Fruit fly (Drosophila melanogaster) whole organism, embryonic: ENCODE data around the gene Chchd2.

ENCODE experiments used
- Awh ChIP-seq: fragments of 200-800 bp; sonication (Bioruptor generic); IDR thresholded peaks from 2 replicates; pipeline ENCODE4, ENCODE4 v1.3.6; 2022; ENCODE audit warnings: missing biosample characterization, missing genetic modification characterization
- CG10321 ChIP-seq: fragments of 200-800 bp; sonication (Bioruptor generic); IDR thresholded peaks from 2 replicates; pipeline ENCODE4 v1.3.6; 2022; ENCODE audit warnings: missing biosample characterization, missing genetic modification characterization
- CG11398 ChIP-seq: fragments of 200-800 bp; sonication (Bioruptor generic); optimal IDR thresholded peaks from 2 replicates; lab custom pipeline; 2016; ENCODE audit warnings: missing biosample characterization, missing genetic modification characterization
- CG11560 ChIP-seq: fragments of 200-800 bp; sonication (Bioruptor generic); IDR thresholded peaks from 3 replicates; pipeline ENCODE4 v1.3.6; 2022; ENCODE audit warnings: missing biosample characterization, missing genetic modification characterization
- CG11695 ChIP-seq: fragments of 200-800 bp; sonication (Bioruptor generic); IDR thresholded peaks from 3 replicates; pipeline ENCODE4 v1.3.6; 2022; ENCODE audit warnings: missing biosample characterization, missing genetic modification characterization
- CG14441 ChIP-seq: fragments of 200-800 bp; sonication (Bioruptor generic); IDR thresholded peaks from 2 replicates; pipeline ENCODE4 v1.3.6; 2022; ENCODE audit warnings: missing biosample characterization, missing genetic modification characterization
- CG17361 ChIP-seq: fragments of 200-800 bp; sonication (Bioruptor generic); IDR thresholded peaks from 3 replicates; pipeline ENCODE4 v1.3.6; 2022; ENCODE audit warnings: missing biosample characterization, missing genetic modification characterization
- CG17912 ChIP-seq: fragments of 200-800 bp; sonication (Bioruptor generic); optimal IDR thresholded peaks from 2 replicates; lab custom pipeline; 2018; ENCODE audit warnings: missing biosample characterization, mild to moderate bottlenecking, missing genetic modification characterization
- CG18599 ChIP-seq: fragments of 200-800 bp; sonication (Bioruptor generic); optimal IDR thresholded peaks from 3 replicates; lab custom pipeline; 2017; ENCODE audit warnings: missing biosample characterization, missing genetic modification characterization, mild to moderate bottlenecking, moderate library complexity, missing genetic modification reagents
- CG3281 ChIP-seq: fragments of 200-800 bp; sonication (Bioruptor generic); optimal IDR thresholded peaks from 3 replicates; lab custom pipeline; 2017; ENCODE audit warnings: missing biosample characterization, mild to moderate bottlenecking, missing genetic modification characterization
- CG3995 ChIP-seq: fragments of 200-800 bp; sonication (Bioruptor generic); optimal IDR thresholded peaks from 3 replicates; lab custom pipeline; 2016; ENCODE audit warnings: missing biosample characterization, missing genetic modification characterization
- CG4820 ChIP-seq: fragments of 200-800 bp; sonication (Bioruptor generic); optimal IDR thresholded peaks from 3 replicates; lab custom pipeline; 2016; ENCODE audit warnings: missing biosample characterization, missing genetic modification characterization
- CG6813 ChIP-seq: fragments of 200-800 bp; sonication (Bioruptor generic); optimal IDR thresholded peaks from 2 replicates; lab custom pipeline; 2017; ENCODE audit warnings: missing biosample characterization, missing genetic modification characterization, mild to moderate bottlenecking, moderate library complexity, missing genetic modification reagents
- CG6854 ChIP-seq: fragments of 200-800 bp; sonication (Bioruptor generic); optimal IDR thresholded peaks from 3 replicates; lab custom pipeline; 2017; ENCODE audit warnings: missing biosample characterization, mild to moderate bottlenecking, missing genetic modification characterization
- CG7357 ChIP-seq: fragments of 200-800 bp; sonication (Bioruptor generic); IDR thresholded peaks from 3 replicates; pipeline ENCODE4 v1.3.6; 2022; ENCODE audit warnings: missing biosample characterization, missing genetic modification characterization
- CG9876 ChIP-seq: fragments of 200-800 bp; sonication (Bioruptor generic); optimal IDR thresholded peaks from 2 replicates; lab custom pipeline; 2016; ENCODE audit warnings: missing biosample characterization, missing genetic modification characterization
- CTCF ChIP-seq: fragments of 200-800 bp; sonication (Bioruptor generic); optimal IDR thresholded peaks from 2 replicates; lab custom pipeline; 2017; ENCODE audit warnings: missing biosample characterization, mild to moderate bottlenecking, missing genetic modification characterization, moderate library complexity
- CoRest ChIP-seq: fragments of 200-800 bp; sonication (Bioruptor generic); optimal IDR thresholded peaks from 3 replicates; lab custom pipeline; 2018; ENCODE audit warnings: missing biosample characterization, mild to moderate bottlenecking, missing genetic modification characterization, moderate library complexity
- D19B ChIP-seq: fragments of 200-800 bp; sonication (Bioruptor generic); optimal IDR thresholded peaks from 2 replicates; lab custom pipeline; 2017; ENCODE audit warnings: missing biosample characterization, mild to moderate bottlenecking, missing genetic modification characterization
- Ets65A ChIP-seq: fragments of 200-800 bp; sonication (Bioruptor generic); peaks from one replicate; lab custom pipeline; 2016; ENCODE audit warnings: missing biosample characterization, missing genetic modification characterization
- Fer3 ChIP-seq: fragments of 200-800 bp; sonication (Bioruptor generic); optimal IDR thresholded peaks from 2 replicates; lab custom pipeline; 2018; ENCODE audit warnings: missing biosample characterization, mild to moderate bottlenecking, missing genetic modification characterization, moderate library complexity
- Gug ChIP-seq: fragments of 200-800 bp; sonication (Bioruptor generic); IDR thresholded peaks from 4 replicates; pipeline ENCODE4 v1.3.6; 2022; ENCODE audit warnings: missing biosample characterization, missing genetic modification characterization
- HmgZ ChIP-seq: fragments of 200-800 bp; sonication (Bioruptor generic); optimal IDR thresholded peaks from 2 replicates; lab custom pipeline; 2018; ENCODE audit warnings: missing biosample characterization, mild to moderate bottlenecking, missing genetic modification characterization
- Jarid2 ChIP-seq: fragments of 200-800 bp; sonication (Bioruptor generic); optimal IDR thresholded peaks from 3 replicates; lab custom pipeline; 2017; ENCODE audit warnings: mild to moderate bottlenecking, missing biosample characterization, missing genetic modification reagents, missing genetic modification characterization
- Kr ChIP-seq: fragments of 200-800 bp; sonication (Bioruptor generic); optimal IDR thresholded peaks from 2 replicates; lab custom pipeline; 2017; ENCODE audit warnings: missing biosample characterization, mild to moderate bottlenecking, missing genetic modification characterization
- Lpt ChIP-seq: fragments of >200 bp; optimal IDR thresholded peaks from 2 replicates; lab custom pipeline; 2018; ENCODE audit warnings: missing biosample characterization, missing genetic modification characterization
- Med ChIP-seq: fragments of 200-800 bp; sonication (Bioruptor generic); peaks from one replicate; lab custom pipeline; 2016; ENCODE audit warnings: missing biosample characterization, missing genetic modification characterization, mild to moderate bottlenecking, inconsistent platforms, moderate library complexity
- NC2α ChIP-seq: fragments of 200-800 bp; sonication (Bioruptor generic); optimal IDR thresholded peaks from 2 replicates; lab custom pipeline; 2016; ENCODE audit warnings: missing biosample characterization, missing genetic modification characterization
- Oli ChIP-seq: fragments of 200-800 bp; sonication (Bioruptor generic); optimal IDR thresholded peaks from 2 replicates; lab custom pipeline; 2018; ENCODE audit warnings: missing biosample characterization, mild to moderate bottlenecking, missing genetic modification characterization, moderate library complexity
- PHDP ChIP-seq: fragments of 200-800 bp; sonication (Bioruptor generic); optimal IDR thresholded peaks from 3 replicates; lab custom pipeline; 2018; ENCODE audit warnings: missing biosample characterization, mild to moderate bottlenecking, missing genetic modification characterization, moderate library complexity
- Scr ChIP-seq: fragments of 200-800 bp; sonication (Bioruptor generic); IDR thresholded peaks from 2 replicates; pipeline ENCODE4 v1.3.6; 2022; ENCODE audit warnings: missing biosample characterization, missing genetic modification characterization; ENCODE audit not compliant: partially characterized antibody
- YL-1 ChIP-seq: fragments of 200-800 bp; sonication (Bioruptor generic); optimal IDR thresholded peaks from 3 replicates; lab custom pipeline; 2017; ENCODE audit warnings: missing biosample characterization, mild to moderate bottlenecking, missing genetic modification characterization
- bigmax ChIP-seq: fragments of 200-800 bp; sonication (Bioruptor generic); optimal IDR thresholded peaks from 2 replicates; lab custom pipeline; 2018; ENCODE audit warnings: missing biosample characterization, mild to moderate bottlenecking, missing genetic modification characterization
- cas ChIP-seq: fragments of 200-800 bp; sonication (Bioruptor generic); IDR thresholded peaks from 2 replicates; pipeline ENCODE4 v1.3.6; 2022; ENCODE audit warnings: missing biosample characterization, missing genetic modification characterization
- cg ChIP-seq: fragments of 200-800 bp; sonication (Bioruptor generic); optimal IDR thresholded peaks from 3 replicates; lab custom pipeline; 2019; ENCODE audit warnings: missing biosample characterization, mild to moderate bottlenecking, missing genetic modification characterization, moderate library complexity
- ci ChIP-seq: fragments of 200-800 bp; sonication (Bioruptor generic); IDR thresholded peaks from 3 replicates; pipeline ENCODE4 v1.3.6; 2022; ENCODE audit warnings: missing biosample characterization, missing genetic modification characterization
- en ChIP-seq: fragments of 200-800 bp; sonication (Bioruptor generic); optimal IDR thresholded peaks from 2 replicates; lab custom pipeline; 2016; ENCODE audit warnings: missing biosample characterization, missing genetic modification characterization
- fd102C ChIP-seq: fragments of 200-800 bp; sonication (Bioruptor generic); optimal IDR thresholded peaks from 2 replicates; lab custom pipeline; 2018; ENCODE audit warnings: missing biosample characterization, mild to moderate bottlenecking, missing genetic modification characterization, moderate library complexity
- gfzf ChIP-seq: fragments of 200-800 bp; sonication (Bioruptor generic); optimal IDR thresholded peaks from 2 replicates; lab custom pipeline; 2016; ENCODE audit warnings: missing biosample characterization, mild to moderate bottlenecking, missing genetic modification characterization, moderate library complexity
- grau ChIP-seq: fragments of 200-800 bp; optimal IDR thresholded peaks from 3 replicates; lab custom pipeline; 2019; ENCODE audit warnings: missing biosample characterization, mild to moderate bottlenecking, missing genetic modification characterization, moderate library complexity
- jigr1 ChIP-seq: fragments of 200-800 bp; sonication (Bioruptor generic); IDR thresholded peaks from 3 replicates; pipeline ENCODE4 v1.3.6; 2022; ENCODE audit warnings: missing biosample characterization, missing genetic modification characterization
- kay ChIP-seq: fragments of 200-800 bp; sonication (Bioruptor generic); optimal IDR thresholded peaks from 2 replicates; lab custom pipeline; 2016; ENCODE audit warnings: missing biosample characterization, missing genetic modification characterization
- kni ChIP-seq: fragments of 200-800 bp; sonication (Bioruptor generic); optimal IDR thresholded peaks from 3 replicates; lab custom pipeline; 2017; ENCODE audit warnings: mild to moderate bottlenecking, missing biosample characterization, missing genetic modification reagents, missing genetic modification characterization
- lilli ChIP-seq: fragments of 200-800 bp; sonication (Bioruptor generic); optimal IDR thresholded peaks from 3 replicates; lab custom pipeline; 2016; ENCODE audit warnings: missing biosample characterization, missing genetic modification characterization
- nerfin-2 ChIP-seq: fragments of 200-800 bp; sonication (Bioruptor generic); IDR thresholded peaks from 2 replicates; pipeline ENCODE4 v1.3.6; 2022; ENCODE audit warnings: missing biosample characterization, missing genetic modification characterization; ENCODE audit not compliant: partially characterized antibody
- pros ChIP-seq: fragments of 200-800 bp; sonication (Bioruptor generic); optimal IDR thresholded peaks from 3 replicates; lab custom pipeline; 2019; ENCODE audit warnings: missing biosample characterization, mild to moderate bottlenecking, missing genetic modification characterization, moderate library complexity
- repo ChIP-seq: fragments of 200-800 bp; sonication (Bioruptor generic); optimal IDR thresholded peaks from 2 replicates; lab custom pipeline; 2016; ENCODE audit warnings: missing biosample characterization, missing genetic modification characterization
- slp2 ChIP-seq: fragments of 200-800 bp; sonication (Bioruptor generic); optimal IDR thresholded peaks from 2 replicates; lab custom pipeline; 2016; ENCODE audit warnings: missing biosample characterization, missing genetic modification characterization
- tgo ChIP-seq: fragments of 200-800 bp; sonication (Bioruptor generic); IDR thresholded peaks from 3 replicates; pipeline ENCODE4 v1.3.6; 2022; ENCODE audit warnings: missing biosample characterization, missing genetic modification characterization
- tin ChIP-seq: fragments of 200-800 bp; sonication (Bioruptor generic); optimal IDR thresholded peaks from 3 replicates; lab custom pipeline; 2016; ENCODE audit warnings: missing biosample characterization, missing genetic modification characterization
- tup ChIP-seq: fragments of 200-800 bp; sonication (Bioruptor generic); optimal IDR thresholded peaks from 2 replicates; lab custom pipeline; 2016; ENCODE audit warnings: missing biosample characterization, mild to moderate bottlenecking, missing genetic modification characterization, moderate library complexity
- wek ChIP-seq: fragments of 200-800 bp; sonication (Bioruptor generic); optimal IDR thresholded peaks from 3 replicates; lab custom pipeline; 2018; ENCODE audit warnings: missing biosample characterization, mild to moderate bottlenecking, missing genetic modification characterization, moderate library complexity

Chchd2 gene

DNA sequence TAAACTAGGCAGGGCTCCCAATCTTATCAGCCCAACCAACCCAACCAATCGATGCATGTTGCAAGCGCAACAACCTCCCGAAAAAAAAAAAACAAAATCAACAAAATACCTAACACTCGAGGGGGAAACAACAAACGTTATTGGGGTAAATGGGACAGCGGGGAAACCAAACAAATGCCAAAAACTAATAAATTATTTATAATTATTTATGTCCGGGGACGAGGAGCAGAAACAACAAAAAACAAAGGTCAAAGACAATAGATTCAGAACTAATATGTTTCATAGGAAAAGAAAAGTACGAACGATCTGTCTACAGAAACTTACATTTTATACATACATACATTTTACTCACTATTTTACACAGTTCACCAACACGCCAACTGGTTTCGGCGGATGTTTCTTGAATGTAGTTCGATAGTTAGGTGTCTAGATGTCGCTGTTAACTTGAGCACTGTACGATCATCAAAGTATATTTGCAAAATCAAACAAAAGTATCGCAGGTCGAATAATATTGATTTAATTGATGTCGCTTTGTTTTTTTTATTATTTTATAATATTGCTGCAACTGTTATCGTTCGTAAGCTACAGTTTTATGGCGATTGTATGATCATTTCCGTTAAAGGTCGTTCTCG, 26.9 kb downstream of the Chchd2 start (continued):
- TF ChIP-seq bigmax (GFP tag; lab: Kevin White, UChicago), result no peak
- no peak for TF ChIP-seq CG6854
- TF ChIP-seq PHDP (tag; lab: Kevin White, UChicago), result no peak
- no peak for TF ChIP-seq CG7357
- TF ChIP-seq grau, result peak; percentile 37
- peak; percentile 21 for TF ChIP-seq tin (GFP tag; lab: Kevin White, UChicago)
- no peak for TF ChIP-seq en
- TF ChIP-seq lilli (GFP tag; lab: Kevin White, UChicago), result peak; percentile 46
- no peak for TF ChIP-seq CG17912 (GFP tag; lab: Kevin White, UChicago)
- no peak for TF ChIP-seq pros (GFP tag; lab: Kevin White, UChicago)
- TF ChIP-seq Ets65A, result peak; percentile 90
- TF ChIP-seq CG3281 (GFP tag; lab: Kevin White, UChicago), result no peak
- no peak for TF ChIP-seq repo
- no peak for TF ChIP-seq Kr (GFP tag; lab: Kevin White, UChicago)
- TF ChIP-seq CTCF, result peak; percentile 98
- no peak for TF ChIP-seq CG11695
- 0 out of 3 replicates have a peak, but pooled peaks have one; percentile 50 for TF ChIP-seq ci (GFP tag; lab: Robert Waterston, UW)
- TF ChIP-seq gfzf (GFP tag; lab: Kevin White, UChicago), result peak; percentile 8
- TF ChIP-seq CG6813, result no peak
- TF ChIP-seq tgo (GFP tag; lab: Robert Waterston, UW), result no peak
- no peak for TF ChIP-seq kay
- TF ChIP-seq Gug (GFP tag; lab: Robert Waterston, UW), result no peak
- TF ChIP-seq YL-1 (GFP tag; lab: Kevin White, UChicago), result no peak
- TF ChIP-seq CG9876, result peak; percentile 19
- TF ChIP-seq Oli, result no peak
- TF ChIP-seq tup (GFP tag; lab: Kevin White, UChicago), result no peak
- TF ChIP-seq Awh, result no peak
- TF ChIP-seq CG18599 (GFP tag; lab: Kevin White, UChicago), result no peak
- TF ChIP-seq CG11560 (tag; lab: Robert Waterston, UW), result no peak
- TF ChIP-seq Fer3 (tag; lab: Kevin White, UChicago), result no peak
- no peak for TF ChIP-seq jigr1 (GFP tag; lab: Robert Waterston, UW)
- no peak for TF ChIP-seq CG3995 (GFP tag; lab: Kevin White, UChicago)
- TF ChIP-seq D19B (GFP tag; lab: Kevin White, UChicago), result no peak
- TF ChIP-seq Med (GFP tag; lab: Kevin White, UChicago), result peak; percentile 86
- TF ChIP-seq Lpt (GFP tag; lab: Kevin White, UChicago), result no peak
- no peak for TF ChIP-seq Jarid2
- TF ChIP-seq nerfin-2 (GFP tag; lab: Robert Waterston, UW), result no peak
- TF ChIP-seq HmgZ, result peak; percentile 52
- peak; percentile 50 for TF ChIP-seq CoRest (tag; lab: Kevin White, UChicago)
- no peak for TF ChIP-seq slp2
- no peak for TF ChIP-seq NC2α (GFP tag; lab: Kevin White, UChicago)
- TF ChIP-seq CG17361 (GFP tag; lab: Robert Waterston, UW), result no peak
- no peak for TF ChIP-seq fd102C (GFP tag; lab: Kevin White, UChicago)
- peak; percentile 44 for TF ChIP-seq CG14441
- no peak for TF ChIP-seq CG11398 (GFP tag; lab: Kevin White, UChicago)
- TF ChIP-seq kni (GFP tag; lab: Kevin White, UChicago), result no peak
- no peak for TF ChIP-seq Scr
- no peak for TF ChIP-seq cg (GFP tag; lab: Kevin White, UChicago)
- no peak for TF ChIP-seq cas
- TF ChIP-seq CG10321, result no peak
- peak; percentile 16 for TF ChIP-seq CG4820 (GFP tag; lab: Kevin White, UChicago)
- TF ChIP-seq wek (GFP tag; lab: Kevin White, UChicago), result no peak
